Worm (Caenorhabditis elegans) whole organism, L2 larva: Measurements from ENCODE around the gene uggt-1.

Experiments
- aly-2 ChIP-seq: fragments of 150-350 bp; optimal IDR thresholded peaks from 2 replicates; lab custom pipeline; 2014; ENCODE audit warnings: missing biosample characterization, missing genetic modification characterization
- ceh-16 ChIP-seq: fragments of 150-350 bp; optimal IDR thresholded peaks from 2 replicates; lab custom pipeline; 2014; ENCODE audit warnings: missing biosample characterization, missing genetic modification characterization
- egl-27 ChIP-seq: sonication (generic microtip); optimal IDR thresholded peaks from 3 replicates; lab custom pipeline; 2017; ENCODE audit warnings: missing biosample characterization, missing genetic modification reagents, missing genetic modification characterization
- nhr-237 ChIP-seq: fragments of 150-350 bp; optimal IDR thresholded peaks from 2 replicates; lab custom pipeline; 2014; ENCODE audit warnings: missing biosample characterization, missing genetic modification characterization
- nhr-77 ChIP-seq: fragments of 150-350 bp; optimal IDR thresholded peaks from 2 replicates; lab custom pipeline; 2014; ENCODE audit warnings: missing biosample characterization, missing genetic modification characterization
- sma-3 ChIP-seq: sonication (generic microtip); optimal IDR thresholded peaks from 2 replicates; lab custom pipeline; 2016; ENCODE audit warnings: missing genetic modification reagents, missing genetic modification characterization, missing compliant biosample characterization
- snpc-4 ChIP-seq: fragments of 150-350 bp; optimal IDR thresholded peaks from 2 replicates; lab custom pipeline; 2014; ENCODE audit warnings: missing biosample characterization, missing genetic modification characterization
- unc-39 ChIP-seq: fragments of 150-350 bp; optimal IDR thresholded peaks from 2 replicates; lab custom pipeline; 2014; ENCODE audit warnings: missing biosample characterization, missing genetic modification characterization
- unc-62 ChIP-seq: fragments of 150-350 bp; optimal IDR thresholded peaks from 2 replicates; lab custom pipeline; 2014; ENCODE audit warnings: missing biosample characterization, missing genetic modification reagents, missing genetic modification characterization
- ztf-4 ChIP-seq: fragments of 150-350 bp; optimal IDR thresholded peaks from 2 replicates; lab custom pipeline; 2014; ENCODE audit warnings: missing biosample characterization, missing genetic modification characterization

- TF ChIP-seq ztf-4 (tag; lab: Kevin White, UChicago) = no peak
- TF ChIP-seq snpc-4 = no peak
- no peak for TF ChIP-seq ceh-16 (tag; lab: Kevin White, UChicago)
- TF ChIP-seq unc-39 (tag; lab: Kevin White, UChicago) = no peak
- TF ChIP-seq sma-3 (GFP tag; lab: Kevin White, UChicago) = no peak
- no peak for TF ChIP-seq nhr-77
- TF ChIP-seq nhr-237 (tag; lab: Kevin White, UChicago) = no peak
- no peak for TF ChIP-seq egl-27 (tag; lab: Kevin White, UChicago)
- TF ChIP-seq aly-2 (tag; lab: Kevin White, UChicago) = no peak
- TF ChIP-seq unc-62 (GFP tag; lab: Kevin White, UChicago) = no peak
Measured at ce11 chrX:7532632-7533031, 31.9 kb upstream of the uggt-1 start, which contains the start of gene ceh-14.
